Worm (Caenorhabditis elegans) whole organism, L4/young adult: Measurements from ENCODE around the gene ced-10.

Experiments
- dao-5 ChIP-seq: sonication (generic microtip); optimal IDR thresholded peaks from 2 replicates; lab custom pipeline; 2016; ENCODE audit warnings: missing genotype, missing genetic modification characterization, moderate library complexity, missing compliant biosample characterization
- him-1 ChIP-seq: sonication (generic microtip); optimal IDR thresholded peaks from 2 replicates; lab custom pipeline; 2016; ENCODE audit warnings: missing genotype, missing genetic modification reagents, missing genetic modification characterization, missing compliant biosample characterization

- TF ChIP-seq him-1 (tag; lab: Kevin White, UChicago) (no peak), dao-5 (tag; lab: Kevin White, UChicago) (no peak)
These were observed 22.8 kb upstream of the ced-10 start, which contains the start of gene M57.1 for ce11 chrIV:3532167-3532566.
